Fruit fly (Drosophila melanogaster): ENCODE measurements around the gene CG14367.

Gene CG14367

dm6 chr3R:13676137-13677086 is 17.4 kb upstream of the CG14367 start, which contains the start of the genes Lkb1 and CG9588:
TSS of gene Lkb1 (plus strand) at chr3R:13676549.
TSS of gene CG9588 (minus strand) at chr3R:13676681.
- TF ChIP-seq CG17801 (GFP tag; optimal IDR thresholded peaks at IDR 0.05; ENCODE audit: partially characterized antibody): no peak

DNA sequence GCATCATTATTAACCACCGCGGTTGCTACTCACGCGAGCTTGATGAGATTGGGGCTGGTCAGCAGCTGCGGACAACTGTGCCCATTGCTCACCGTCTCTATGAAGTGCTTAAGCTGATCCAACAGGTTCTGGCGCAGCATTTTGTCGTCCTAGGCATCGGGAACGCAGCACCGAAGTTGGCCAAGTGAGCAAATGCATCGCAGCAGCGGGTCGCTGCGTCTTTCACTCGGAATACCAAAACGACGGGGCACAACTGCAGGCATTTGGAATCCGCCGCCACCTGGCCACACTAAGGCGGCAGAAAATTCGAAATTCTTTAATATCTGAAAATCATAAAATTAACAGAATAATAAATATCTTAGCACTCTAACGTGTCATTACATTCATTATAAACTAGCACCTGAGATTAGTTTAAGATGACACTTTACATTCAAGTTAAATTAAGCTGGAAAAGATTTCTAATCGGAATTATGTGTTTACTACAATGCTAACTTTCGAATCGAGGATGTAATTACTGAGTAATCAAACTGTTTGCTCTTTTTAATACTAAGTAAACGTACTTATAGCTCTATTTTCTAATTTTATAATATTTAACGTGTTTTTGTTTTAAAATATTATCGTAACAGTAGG is 10.7 kb upstream of the CG14367 start:
- TF ChIP-seq CG17801 (GFP tag; optimal IDR thresholded peaks at IDR 0.05; ENCODE audit: partially characterized antibody): no peak

- peak; percentile 31 for TF ChIP-seq CG17801 (GFP tag; optimal IDR thresholded peaks at IDR 0.05; ENCODE audit: partially characterized antibody)
Measured at dm6 chr3R:13683624-13684568, 10.0 kb upstream of the CG14367 start, which contains the start of gene flfl. TSS of gene flfl (plus strand) at chr3R:13683921.

dm6 chr3R:13684569-13685402 is 9.1 kb upstream of the CG14367 start:
- no peak for TF ChIP-seq CG17801 (GFP tag; optimal IDR thresholded peaks at IDR 0.05; ENCODE audit: partially characterized antibody)

- TF ChIP-seq CG17801 (GFP tag; optimal IDR thresholded peaks at IDR 0.05; ENCODE audit: partially characterized antibody): no peak
Measured at dm6 chr3R:13685969-13686368, 7.9 kb upstream of the CG14367 start.

dm6 chr3R:13686371-13687211 is 7.3 kb upstream of the CG14367 start, which contains the start of gene omd:
TSS of gene omd (minus strand) at chr3R:13687210.
- TF ChIP-seq CG17801 (GFP tag; optimal IDR thresholded peaks at IDR 0.05; ENCODE audit: partially characterized antibody): no peak

DNA sequence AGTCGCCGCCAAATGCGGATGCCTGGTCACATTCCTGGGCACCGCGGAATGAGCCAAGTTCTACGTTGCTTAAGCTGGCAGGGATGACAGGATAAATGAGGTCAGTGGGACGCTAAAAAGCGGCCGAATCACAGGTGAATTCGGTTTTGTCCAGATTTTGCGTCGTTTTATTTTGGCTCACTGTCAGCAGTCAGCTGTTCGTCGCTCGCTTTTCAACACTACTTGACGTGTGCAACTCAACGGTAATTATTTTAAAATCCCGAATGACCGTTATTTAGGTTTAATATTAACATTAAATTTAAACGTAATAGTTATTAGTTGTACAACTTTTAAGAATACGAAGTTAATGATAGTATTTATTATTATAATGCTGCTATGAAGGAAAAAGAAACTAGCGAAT is 5.5 kb downstream of the CG14367 start:
- TF ChIP-seq CG17801 (GFP tag; optimal IDR thresholded peaks at IDR 0.05; ENCODE audit: partially characterized antibody): no peak

dm6 chr3R:13700192-13700591 is 6.3 kb downstream of the CG14367 start, which contains the start of gene ninaB:
TSS of gene ninaB (plus strand) at chr3R:13700565.
- TF ChIP-seq CG17801 (GFP tag; optimal IDR thresholded peaks at IDR 0.05; ENCODE audit: partially characterized antibody): no peak

- TF ChIP-seq CG17801 (GFP tag; optimal IDR thresholded peaks at IDR 0.05; ENCODE audit: partially characterized antibody): no peak
Measured at dm6 chr3R:13700738-13701137, 6.9 kb downstream of the CG14367 start, which contains the start of gene f-cup. TSS of gene f-cup (minus strand) at chr3R:13700838.

dm6 chr3R:13705292-13705885 is 11.5 kb downstream of the CG14367 start, which contains the start of gene Adgf-D:
TSS of gene Adgf-D (minus strand) at chr3R:13705402.
- no peak for TF ChIP-seq CG17801 (GFP tag; optimal IDR thresholded peaks at IDR 0.05; ENCODE audit: partially characterized antibody)

DNA sequence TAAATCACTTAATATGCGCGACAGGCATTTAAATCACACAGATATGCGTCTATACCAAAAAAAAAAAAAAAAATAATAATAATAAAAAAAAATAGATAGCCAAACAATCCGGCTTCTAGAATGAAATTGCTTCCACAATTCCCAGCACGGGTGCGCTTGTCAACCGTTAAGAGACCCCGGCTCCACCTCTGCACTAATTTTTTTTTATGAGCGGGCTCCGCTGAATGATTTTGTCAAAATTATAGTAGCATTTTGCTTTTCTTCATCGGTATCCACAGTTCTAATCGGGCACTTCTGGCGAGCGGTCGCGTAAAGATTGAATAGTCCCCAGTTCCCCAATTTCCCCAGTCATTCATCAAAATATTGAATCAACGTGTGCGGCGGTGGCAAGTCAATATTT is 12.6 kb downstream of the CG14367 start, which contains the start of gene Adgf-C:
TSS of gene Adgf-C (plus strand) at position 301 of the 400 bp plus-strand sequence.
- no peak for TF ChIP-seq CG17801 (GFP tag; optimal IDR thresholded peaks at IDR 0.05; ENCODE audit: partially characterized antibody)

DNA sequence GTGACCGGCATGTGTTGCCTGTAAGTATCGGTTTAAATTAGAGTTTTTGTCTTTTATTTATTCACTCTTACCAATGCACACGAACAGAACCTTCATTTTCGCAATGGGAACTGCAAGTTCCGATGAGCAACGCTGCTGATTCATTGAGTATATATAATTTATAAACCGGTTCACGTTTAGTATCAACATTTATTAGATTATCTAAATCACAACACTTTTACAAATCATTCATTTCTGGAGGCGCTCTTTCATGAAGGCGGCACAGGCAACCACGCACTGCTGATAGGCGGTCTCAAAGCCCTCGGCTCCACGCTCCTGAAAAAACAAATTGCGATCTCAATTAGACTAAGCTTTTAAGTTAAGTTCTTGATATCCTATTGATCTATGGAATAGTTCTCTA is 16.0 kb downstream of the CG14367 start, which contains the start of gene Argp:
TSS of gene Argp (minus strand) at position 101 of the 400 bp plus-strand sequence.
- no peak for TF ChIP-seq CG17801 (GFP tag; optimal IDR thresholded peaks at IDR 0.05; ENCODE audit: partially characterized antibody)
